Fruit fly (Drosophila melanogaster) whole organism, embryonic: ENCODE measurements around the gene CG7370.

Experiments
- Adf1 ChIP-seq: fragments of 200-800 bp; sonication (Bioruptor generic); IDR thresholded peaks from 2 replicates; pipeline ENCODE4 v1.3.6; 2022; ENCODE audit warnings: missing biosample characterization, missing genetic modification characterization
- CG10565 ChIP-seq: fragments of 200-800 bp; sonication (Bioruptor generic); optimal IDR thresholded peaks from 3 replicates; lab custom pipeline; 2016; ENCODE audit warnings: missing biosample characterization, mild to moderate bottlenecking, missing genetic modification characterization
- CG11093 ChIP-seq: fragments of 200-800 bp; sonication (Bioruptor generic); IDR thresholded peaks from 3 replicates; pipeline ENCODE4 v1.3.6; 2022; ENCODE audit warnings: missing biosample characterization, missing genetic modification characterization
- CG12104 ChIP-seq: fragments of 200-800 bp; sonication (Bioruptor generic); optimal IDR thresholded peaks from 3 replicates; lab custom pipeline; 2016; ENCODE audit warnings: missing biosample characterization, missing genetic modification characterization
- CG12942 ChIP-seq: fragments of 200-800 bp; sonication (Bioruptor generic); optimal IDR thresholded peaks from 3 replicates; lab custom pipeline; 2016; ENCODE audit warnings: missing biosample characterization, missing genetic modification characterization
- CG13424 ChIP-seq: fragments of 200-800 bp; sonication (Bioruptor generic); optimal IDR thresholded peaks from 2 replicates; lab custom pipeline; 2019; ENCODE audit warnings: missing biosample characterization, mild to moderate bottlenecking, missing genetic modification characterization, moderate library complexity
- CG13624 ChIP-seq: fragments of 200-800 bp; sonication (Bioruptor generic); optimal IDR thresholded peaks from 2 replicates; lab custom pipeline; 2016; ENCODE audit warnings: missing biosample characterization, missing genetic modification characterization
- CG14014 ChIP-seq: fragments of 200-800 bp; sonication (Bioruptor generic); IDR thresholded peaks from 2 replicates; pipeline ENCODE4 v1.3.6; 2022; ENCODE audit warnings: missing biosample characterization, missing genetic modification characterization
- CG14965 ChIP-seq: fragments of 200-800 bp; sonication (Bioruptor generic); optimal IDR thresholded peaks from 2 replicates; lab custom pipeline; 2016; ENCODE audit warnings: missing biosample characterization, missing genetic modification characterization, borderline replicate concordance
- CG15011 ChIP-seq: fragments of 200-800 bp; sonication (Bioruptor generic); optimal IDR thresholded peaks from 3 replicates; lab custom pipeline; 2018; ENCODE audit warnings: missing biosample characterization, mild to moderate bottlenecking, missing genetic modification characterization
- CG1529 ChIP-seq: fragments of 200-800 bp; sonication (Bioruptor generic); optimal IDR thresholded peaks from 3 replicates; lab custom pipeline; 2018; ENCODE audit warnings: missing biosample characterization, missing genetic modification characterization
- CG15514 ChIP-seq: fragments of 200-800 bp; sonication (Bioruptor generic); optimal IDR thresholded peaks from 3 replicates; lab custom pipeline; 2017; ENCODE audit warnings: missing biosample characterization, missing genetic modification characterization, mild to moderate bottlenecking, moderate library complexity, missing genetic modification reagents
- CG16813 ChIP-seq: fragments of 200-800 bp; sonication (Bioruptor generic); IDR thresholded peaks from 3 replicates; pipeline ENCODE4 v1.3.6; 2022; ENCODE audit warnings: missing biosample characterization, missing genetic modification characterization; ENCODE audit not compliant: partially characterized antibody
- CG2129 ChIP-seq: fragments of 200-800 bp; sonication (Bioruptor generic); IDR thresholded peaks from 2 replicates; pipeline ENCODE4 v1.3.6; 2022; ENCODE audit warnings: missing biosample characterization, missing genetic modification characterization; ENCODE audit not compliant: partially characterized antibody
- CG2199 ChIP-seq: fragments of 200-800 bp; sonication (Bioruptor generic); IDR thresholded peaks from 3 replicates; pipeline ENCODE4 v1.3.6; 2022; ENCODE audit warnings: missing biosample characterization, missing genetic modification characterization
- CG34224 ChIP-seq: fragments of 200-800 bp; sonication (Bioruptor generic); IDR thresholded peaks from 3 replicates; pipeline ENCODE4 v1.3.6; 2022; ENCODE audit warnings: missing biosample characterization, missing genetic modification characterization; ENCODE audit not compliant: partially characterized antibody
- CG5245 ChIP-seq: fragments of 200-800 bp; sonication (Bioruptor generic); optimal IDR thresholded peaks from 3 replicates; lab custom pipeline; 2016; ENCODE audit warnings: missing biosample characterization, missing genetic modification characterization
- CG6654 ChIP-seq: fragments of 200-800 bp; sonication (Bioruptor generic); optimal IDR thresholded peaks from 2 replicates; lab custom pipeline; 2017; ENCODE audit warnings: missing biosample characterization, mild to moderate bottlenecking, missing genetic modification characterization
- CG7271 ChIP-seq: fragments of 200-800 bp; sonication (Bioruptor generic); optimal IDR thresholded peaks from 2 replicates; lab custom pipeline; 2018; ENCODE audit warnings: missing biosample characterization, mild to moderate bottlenecking, missing genetic modification characterization, moderate library complexity
- CG7556 ChIP-seq: fragments of 200-800 bp; sonication (Bioruptor generic); optimal IDR thresholded peaks from 2 replicates; lab custom pipeline; 2017; ENCODE audit warnings: missing biosample characterization, mild to moderate bottlenecking, missing genetic modification characterization
- CG9817 ChIP-seq: fragments of 200-800 bp; sonication (Bioruptor generic); optimal IDR thresholded peaks from 2 replicates; lab custom pipeline; 2018; ENCODE audit warnings: missing biosample characterization, mild to moderate bottlenecking, missing genetic modification characterization, moderate library complexity
- CHES-1-like ChIP-seq: fragments of 200-800 bp; sonication (Bioruptor generic); optimal IDR thresholded peaks from 2 replicates; lab custom pipeline; 2016; ENCODE audit warnings: missing biosample characterization, missing genetic modification characterization
- D19B ChIP-seq: fragments of 200-800 bp; sonication (Bioruptor generic); optimal IDR thresholded peaks from 2 replicates; lab custom pipeline; 2017; ENCODE audit warnings: missing biosample characterization, mild to moderate bottlenecking, missing genetic modification characterization
- Dek ChIP-seq: fragments of 200-800 bp; sonication (Bioruptor generic); optimal IDR thresholded peaks from 3 replicates; lab custom pipeline; 2019; ENCODE audit warnings: missing biosample characterization, mild to moderate bottlenecking, missing genetic modification characterization, moderate library complexity
- Dfd ChIP-seq, 2 experiments: fragments of >200 bp; optimal IDR thresholded peaks; 2 replicates each; lab custom pipeline; 2017; ENCODE audit warnings: missing biosample characterization in 2 of 2, missing genetic modification characterization in 2 of 2
- Dref ChIP-seq: fragments of 200-800 bp; sonication (Bioruptor generic); IDR thresholded peaks from 2 replicates; pipeline ENCODE4 v1.3.6; 2022; ENCODE audit warnings: missing biosample characterization, missing genetic modification characterization
- Fer2 ChIP-seq: fragments of 200-800 bp; sonication (Bioruptor generic); optimal IDR thresholded peaks from 2 replicates; lab custom pipeline; 2018; ENCODE audit warnings: missing biosample characterization, mild to moderate bottlenecking, missing genetic modification characterization, moderate library complexity
- Lim3 ChIP-seq: fragments of 200-800 bp; sonication (Bioruptor generic); IDR thresholded peaks from 2 replicates; pipeline ENCODE4 v1.3.6; 2022; ENCODE audit warnings: missing biosample characterization, missing genetic modification characterization
- MBD-R2 ChIP-seq: fragments of 200-800 bp; sonication (Bioruptor generic); IDR thresholded peaks from 2 replicates; pipeline ENCODE4 v1.3.6; 2022; ENCODE audit warnings: missing biosample characterization, missing genetic modification characterization
- Nf-YA ChIP-seq: fragments of 200-800 bp; sonication (Bioruptor generic); IDR thresholded peaks from 2 replicates; pipeline ENCODE4 v1.3.6; 2022; ENCODE audit warnings: missing biosample characterization, missing genetic modification characterization
- ab ChIP-seq: fragments of 200-800 bp; sonication (Bioruptor generic); optimal IDR thresholded peaks from 2 replicates; lab custom pipeline; 2016; ENCODE audit warnings: missing biosample characterization, missing genetic modification characterization
- ap ChIP-seq: fragments of 200-800 bp; sonication (Bioruptor generic); IDR thresholded peaks from 2 replicates; pipeline ENCODE4 v1.3.6; 2022; ENCODE audit warnings: missing biosample characterization, missing genetic modification characterization
- ase ChIP-seq: fragments of 200-800 bp; sonication (Bioruptor generic); IDR thresholded peaks from 3 replicates; pipeline ENCODE4 v1.3.6; 2022; ENCODE audit warnings: missing biosample characterization, missing genetic modification characterization
- chn ChIP-seq: fragments of 200-800 bp; sonication (Bioruptor generic); optimal IDR thresholded peaks from 2 replicates; lab custom pipeline; 2016; ENCODE audit warnings: missing biosample characterization, missing genetic modification characterization
- danr ChIP-seq: fragments of 200-800 bp; sonication (Bioruptor generic); IDR thresholded peaks from 2 replicates; pipeline ENCODE4 v1.3.6; 2022; ENCODE audit warnings: missing biosample characterization, missing genetic modification characterization
- dati ChIP-seq: fragments of 200-800 bp; sonication (Bioruptor generic); IDR thresholded peaks from 2 replicates; pipeline ENCODE4 v1.3.6; 2022; ENCODE audit warnings: missing biosample characterization, missing genetic modification characterization
- esg ChIP-seq: fragments of 200-800 bp; sonication (Bioruptor generic); conservative IDR thresholded peaks from 2 replicates; pipeline ENCODE4 v1.3.6; 2022; ENCODE audit warnings: missing biosample characterization, missing genetic modification characterization
- eve ChIP-seq, 2 experiments: fragments of >200 bp; optimal IDR thresholded peaks; 2 replicates each; lab custom pipeline; 2017; ENCODE audit warnings: missing biosample characterization in 2 of 2, missing genetic modification characterization in 2 of 2
- fd102C ChIP-seq: fragments of 200-800 bp; sonication (Bioruptor generic); optimal IDR thresholded peaks from 2 replicates; lab custom pipeline; 2018; ENCODE audit warnings: missing biosample characterization, mild to moderate bottlenecking, missing genetic modification characterization, moderate library complexity
- kay ChIP-seq: fragments of 200-800 bp; sonication (Bioruptor generic); optimal IDR thresholded peaks from 2 replicates; lab custom pipeline; 2016; ENCODE audit warnings: missing biosample characterization, missing genetic modification characterization
- knrl ChIP-seq: fragments of 200-800 bp; sonication (Bioruptor generic); IDR thresholded peaks from 3 replicates; pipeline ENCODE4 v1.3.6; 2022; ENCODE audit warnings: missing biosample characterization, missing genetic modification characterization; ENCODE audit not compliant: partially characterized antibody
- lilli ChIP-seq: fragments of 200-800 bp; sonication (Bioruptor generic); optimal IDR thresholded peaks from 3 replicates; lab custom pipeline; 2016; ENCODE audit warnings: missing biosample characterization, missing genetic modification characterization
- maf-S ChIP-seq: fragments of 200-800 bp; sonication (Bioruptor generic); optimal IDR thresholded peaks from 2 replicates; lab custom pipeline; 2016; ENCODE audit warnings: missing biosample characterization, missing genetic modification characterization
- nau ChIP-seq: fragments of 200-800 bp; sonication (Bioruptor generic); optimal IDR thresholded peaks from 3 replicates; lab custom pipeline; 2017; ENCODE audit warnings: missing biosample characterization, mild to moderate bottlenecking, missing genetic modification characterization, missing genetic modification reagents
- pum ChIP-seq: fragments of 200-800 bp; sonication (Bioruptor generic); optimal IDR thresholded peaks from 2 replicates; lab custom pipeline; 2016; ENCODE audit warnings: missing biosample characterization, missing genetic modification characterization
- pzg ChIP-seq: fragments of 200-800 bp; sonication (Bioruptor generic); optimal IDR thresholded peaks from 3 replicates; lab custom pipeline; 2018; ENCODE audit warnings: missing biosample characterization, mild to moderate bottlenecking, missing genetic modification characterization, moderate library complexity
- sens-2 ChIP-seq: fragments of 200-800 bp; sonication (Bioruptor generic); IDR thresholded peaks from 2 replicates; pipeline ENCODE4 v1.3.6; 2022; ENCODE audit warnings: missing biosample characterization, missing genetic modification characterization
- sr ChIP-seq: fragments of 200-800 bp; sonication (Bioruptor generic); IDR thresholded peaks from 3 replicates; pipeline ENCODE4 v1.3.6; 2022; ENCODE audit warnings: missing biosample characterization, missing genetic modification characterization
- unc-4 ChIP-seq: fragments of 200-800 bp; sonication (Bioruptor generic); IDR thresholded peaks from 2 replicates; pipeline ENCODE4 v1.3.6; 2022; ENCODE audit warnings: missing biosample characterization, missing genetic modification characterization; ENCODE audit not compliant: partially characterized antibody
- wdn ChIP-seq: fragments of 200-800 bp; sonication (Bioruptor generic); IDR thresholded peaks from 2 replicates; pipeline ENCODE4 v1.3.6; 2022; ENCODE audit warnings: missing biosample characterization, missing genetic modification characterization
- yki ChIP-seq: fragments of >200 bp; optimal IDR thresholded peaks from 3 replicates; lab custom pipeline; 2018

CG7370 gene

dm6 chr3L:21808003-21808530 lies 38.5 kb downstream of the CG7370 start (continued):
- TF ChIP-seq CG12942 (GFP tag; lab: Kevin White, UChicago) (peak; percentile 27), yki (peak; percentile 1), ase (GFP tag; lab: Robert Waterston, UW) (0 out of 3 replicates have a peak, but pooled peaks have one; percentile 38), CG2129 (GFP tag; lab: Robert Waterston, UW) (no peak), CG5245 (GFP tag; lab: Kevin White, UChicago) (peak; percentile 15), CG34224 (GFP tag; lab: Robert Waterston, UW) (no peak), Nf-YA (GFP tag; lab: Robert Waterston, UW) (peak; percentile 71), Dref (GFP tag; lab: Robert Waterston, UW) (no peak), maf-S (GFP tag; lab: Kevin White, UChicago) (no peak), Lim3 (GFP tag; lab: Robert Waterston, UW) (0 out of 2 replicates have a peak, but pooled peaks have one; percentile 17), unc-4 (GFP tag; lab: Robert Waterston, UW) (no peak), danr (GFP tag; lab: Robert Waterston, UW) (no peak), CG7556 (GFP tag; lab: Kevin White, UChicago) (no peak), CG11093 (GFP tag; lab: Robert Waterston, UW) (no peak), CHES-1-like (GFP tag; lab: Kevin White, UChicago) (no peak), CG15514 (GFP tag; lab: Kevin White, UChicago) (no peak), Adf1 (GFP tag; lab: Robert Waterston, UW) (no peak), dati (GFP tag; lab: Robert Waterston, UW) (peak; percentile 35; the same call in 1 of the 2 replicates), CG13624 (no peak), ap (0 out of 2 replicates have a peak, but pooled peaks have one; percentile 29), ab (GFP tag; lab: Kevin White, UChicago) (no peak), Dek (tag; lab: Kevin White, UChicago) (no peak), pzg (GFP tag; lab: Kevin White, UChicago) (no peak), CG9817 (peak; percentile 33), nau (GFP tag; lab: Kevin White, UChicago) (no peak), wdn (GFP tag; lab: Robert Waterston, UW) (0 out of 2 replicates have a peak, but pooled peaks have one; percentile 30), CG12104 (GFP tag; lab: Kevin White, UChicago) (no peak), CG1529 (GFP tag; lab: Kevin White, UChicago) (peak; percentile 22), Dfd (GFP tag; optimal IDR thresholded peaks at IDR 0.05; lab: Kevin White, UChicago) (no peak), eve (GFP tag; optimal IDR thresholded peaks at IDR 0.05; lab: Kevin White, UChicago) (no peak), CG7271 (tag; lab: Kevin White, UChicago) (no peak), CG13424 (tag; lab: Kevin White, UChicago) (peak; percentile 77), CG14014 (GFP tag; lab: Robert Waterston, UW) (no peak), esg (GFP tag; lab: Robert Waterston, UW) (peak; percentile 65), D19B (GFP tag; lab: Kevin White, UChicago) (no peak), knrl (no peak), CG10565 (GFP tag; lab: Kevin White, UChicago) (no peak), fd102C (GFP tag; lab: Kevin White, UChicago) (no peak), CG6654 (no peak), CG14965 (GFP tag; lab: Kevin White, UChicago) (no peak), lilli (GFP tag; lab: Kevin White, UChicago) (no peak), CG2199 (GFP tag; lab: Robert Waterston, UW) (0 out of 3 replicates have a peak, but pooled peaks have one; percentile 9), CG15011 (GFP tag; lab: Kevin White, UChicago) (no peak), pum (GFP tag; lab: Kevin White, UChicago) (no peak), kay (GFP tag; lab: Kevin White, UChicago) (no peak), sens-2 (0 out of 2 replicates have a peak, but pooled peaks have one; percentile 53), chn (GFP tag; lab: Kevin White, UChicago) (peak; percentile 19), CG16813 (GFP tag; lab: Robert Waterston, UW) (no peak), sr (GFP tag; lab: Robert Waterston, UW) (no peak), MBD-R2 (0 out of 2 replicates have a peak, but pooled peaks have one; percentile 38), Fer2 (no peak)
